Fruit fly (Drosophila melanogaster) whole organism: Measurements from ENCODE around the gene CG5641.

Source experiments
- CG8478 ChIP-seq: fragments of >200 bp; optimal IDR thresholded peaks from 2 replicates; lab custom pipeline; 2018; ENCODE audit warnings: inconsistent platforms
- Dll ChIP-seq: fragments of >200 bp; optimal IDR thresholded peaks from 2 replicates; lab custom pipeline; 2017
- EcR ChIP-seq, 2 experiments: fragments of >200 bp; optimal IDR thresholded peaks; 2 replicates each; lab custom pipeline; 2017; ENCODE audit warnings: missing biosample characterization in 2 of 2, missing genetic modification characterization in 2 of 2, missing genetic modification reagents in 2 of 2
- pan ChIP-seq: fragments of >200 bp; optimal IDR thresholded peaks from 2 replicates; lab custom pipeline; 2017
- psq ChIP-seq: fragments of >200 bp; optimal IDR thresholded peaks from 2 replicates; lab custom pipeline; 2017
- usp ChIP-seq: fragments of >200 bp; optimal IDR thresholded peaks from 2 replicates; lab custom pipeline; 2017; ENCODE audit warnings: missing biosample characterization, missing genetic modification characterization, mixed read lengths

CG5641 gene

dm6 chr3R:12401672-12402296 is 27.3 kb downstream of the CG5641 start, which contains the start of gene DNAlig3:
Gene DNAlig3 (minus strand): TSS chr3R:12401839.
- no peak for TF ChIP-seq EcR (GFP tag; optimal IDR thresholded peaks at IDR 0.05; lab: Kevin White, UChicago)
- TF ChIP-seq CG8478 = no peak
- no peak for TF ChIP-seq psq (lab: Kevin White, UChicago)
- TF ChIP-seq usp (GFP tag; lab: Kevin White, UChicago) = no peak
- no peak for TF ChIP-seq pan (lab: Kevin White, UChicago)
- no peak for TF ChIP-seq Dll (lab: Kevin White, UChicago)

dm6 chr3R:12398620-12399247 is 30.3 kb downstream of the CG5641 start, which contains the start of gene Cyp9f3:
Gene Cyp9f3 (minus strand): TSS chr3R:12398929.
- no peak for TF ChIP-seq EcR (GFP tag; optimal IDR thresholded peaks at IDR 0.05; lab: Kevin White, UChicago)
- no peak for TF ChIP-seq psq (lab: Kevin White, UChicago)
- TF ChIP-seq usp (GFP tag; lab: Kevin White, UChicago) = no peak

- no peak for TF ChIP-seq Dll (lab: Kevin White, UChicago)
- TF ChIP-seq CG8478 = no peak
- no peak for TF ChIP-seq pan (lab: Kevin White, UChicago)
- TF ChIP-seq psq (lab: Kevin White, UChicago) = no peak
- TF ChIP-seq EcR (GFP tag; optimal IDR thresholded peaks at IDR 0.05; lab: Kevin White, UChicago) = no peak
- no peak for TF ChIP-seq usp (GFP tag; lab: Kevin White, UChicago)
Observed at dm6 chr3R:12398054-12398453, 31.0 kb downstream of the CG5641 start.

- TF ChIP-seq Dll (lab: Kevin White, UChicago) = no peak
- no peak for TF ChIP-seq usp (GFP tag; lab: Kevin White, UChicago)
- no peak for TF ChIP-seq CG8478
- no peak for TF ChIP-seq EcR (GFP tag; optimal IDR thresholded peaks at IDR 0.05; lab: Kevin White, UChicago)
- no peak for TF ChIP-seq pan (lab: Kevin White, UChicago)
- TF ChIP-seq psq (lab: Kevin White, UChicago) = no peak
Observed at dm6 chr3R:12395880-12396279, 33.2 kb downstream of the CG5641 start, which contains the start of the genes CG10096 and CG10097. Gene CG10096 (minus strand): TSS chr3R:12395980. Gene CG10097 (minus strand): TSS chr3R:12395980.

dm6 chr3R:12386965-12387364 is 42.1 kb downstream of the CG5641 start, which contains the start of gene CG33098:
Gene CG33098 (plus strand): TSS chr3R:12387188.
- no peak for TF ChIP-seq psq (lab: Kevin White, UChicago)
- no peak for TF ChIP-seq usp (GFP tag; lab: Kevin White, UChicago)
- no peak for TF ChIP-seq Dll (lab: Kevin White, UChicago)
- TF ChIP-seq EcR (GFP tag; optimal IDR thresholded peaks at IDR 0.05; lab: Kevin White, UChicago) = no peak
- TF ChIP-seq CG8478 = no peak
- no peak for TF ChIP-seq pan (lab: Kevin White, UChicago)

- no peak for TF ChIP-seq usp (GFP tag; lab: Kevin White, UChicago)
- TF ChIP-seq psq (lab: Kevin White, UChicago) = no peak
- TF ChIP-seq CG8478 = no peak
- no peak for TF ChIP-seq pan (lab: Kevin White, UChicago)
- TF ChIP-seq EcR (GFP tag; optimal IDR thresholded peaks at IDR 0.05; lab: Kevin White, UChicago) = no peak
Observed at dm6 chr3R:12385949-12386348, 43.1 kb downstream of the CG5641 start, which contains the start of gene Sol1. Gene Sol1 (plus strand): TSS chr3R:12386249.

dm6 chr3R:12384274-12384673 is 44.8 kb downstream of the CG5641 start:
- TF ChIP-seq psq (lab: Kevin White, UChicago) (no peak), CG8478 (no peak), EcR (GFP tag; optimal IDR thresholded peaks at IDR 0.05; lab: Kevin White, UChicago) (no peak), usp (GFP tag; lab: Kevin White, UChicago) (no peak), Dll (lab: Kevin White, UChicago) (no peak), pan (lab: Kevin White, UChicago) (no peak)

dm6 chr3R:12383784-12384183 is 45.3 kb downstream of the CG5641 start:
- TF ChIP-seq CG8478 = no peak
- TF ChIP-seq EcR (GFP tag; optimal IDR thresholded peaks at IDR 0.05; lab: Kevin White, UChicago) = no peak
- TF ChIP-seq pan (lab: Kevin White, UChicago) = no peak

dm6 chr3R:12383036-12383435 is 46.0 kb downstream of the CG5641 start, which contains the start of gene GstD11:
Gene GstD11 (plus strand): TSS chr3R:12383336.
- no peak for TF ChIP-seq EcR (GFP tag; optimal IDR thresholded peaks at IDR 0.05; lab: Kevin White, UChicago)
- no peak for TF ChIP-seq Dll (lab: Kevin White, UChicago)
- no peak for TF ChIP-seq pan (lab: Kevin White, UChicago)
- TF ChIP-seq psq (lab: Kevin White, UChicago) = no peak
- TF ChIP-seq CG8478 = no peak
- TF ChIP-seq usp (GFP tag; lab: Kevin White, UChicago) = no peak

- no peak for TF ChIP-seq usp (GFP tag; lab: Kevin White, UChicago)
- TF ChIP-seq CG8478 = no peak
- no peak for TF ChIP-seq psq (lab: Kevin White, UChicago)
Observed at dm6 chr3R:12382563-12382962, 46.5 kb downstream of the CG5641 start, which contains the start of gene CG10035. Gene CG10035 (minus strand): TSS chr3R:12382691.

- TF ChIP-seq Dll (lab: Kevin White, UChicago) = no peak
- TF ChIP-seq EcR (GFP tag; optimal IDR thresholded peaks at IDR 0.05; lab: Kevin White, UChicago) = peak in 1 of 2 experiments; percentile 95
Observed at dm6 chr3R:12381130-12381700, 47.9 kb downstream of the CG5641 start.

- TF ChIP-seq pan (lab: Kevin White, UChicago) (no peak), usp (GFP tag; lab: Kevin White, UChicago) (no peak), psq (lab: Kevin White, UChicago) (no peak), EcR (GFP tag; optimal IDR thresholded peaks at IDR 0.05; lab: Kevin White, UChicago) (no peak), CG8478 (no peak), Dll (lab: Kevin White, UChicago) (no peak)
Observed at dm6 chr3R:12379708-12380107, 49.4 kb downstream of the CG5641 start, which contains the start of gene GstD8. Gene GstD8 (plus strand): TSS chr3R:12380008.
